Fruit fly (Drosophila melanogaster): ENCODE measurements around the gene eIF3g1.
A peak's percentile ranks its signal among the peaks of the same experiment; 100 is the strongest.

Gene eIF3g1

dm6 chrX:2593753-2594096 lies 16.4 kb downstream of the eIF3g1 start (continued):
- TF ChIP-seq CG17829 (tag; optimal IDR thresholded peaks at IDR 0.05) = peak; percentile 82
- TF ChIP-seq CG10321 (GFP tag; IDR thresholded peaks at IDR 0.05) = peak; percentile 66
- peak; percentile 76 for TF ChIP-seq Bteb2 (GFP tag; optimal IDR thresholded peaks at IDR 0.05)
- peak; percentile 89 for TF ChIP-seq CG32767 (GFP tag; IDR thresholded peaks at IDR 0.05)
- peak; percentile 82 for TF ChIP-seq Abd-B (GFP tag; optimal IDR thresholded peaks at IDR 0.05)
- TF ChIP-seq nerfin-1 (tag; optimal IDR thresholded peaks at IDR 0.05) = peak; percentile 66
- TF ChIP-seq vvl (GFP tag; IDR thresholded peaks at IDR 0.05) = peak; percentile 97
- peak; percentile 91 for TF ChIP-seq Six4 (GFP tag; optimal IDR thresholded peaks at IDR 0.05)
- TF ChIP-seq Mes4 (GFP tag; optimal IDR thresholded peaks at IDR 0.05) = peak; percentile 64
- TF ChIP-seq eyg (GFP tag; optimal IDR thresholded peaks at IDR 0.05) = peak; percentile 79
- TF ChIP-seq Lhr (GFP tag; optimal IDR thresholded peaks at IDR 0.05) = no peak
- peak; percentile 97 for TF ChIP-seq row (GFP tag; IDR thresholded peaks at IDR 0.05)
- peak; percentile 87 for TF ChIP-seq CG18619 (GFP tag; optimal IDR thresholded peaks at IDR 0.05)
- TF ChIP-seq corto (GFP tag; optimal IDR thresholded peaks at IDR 0.05) = peak; percentile 90
- peak; percentile 93 for TF ChIP-seq zfh2 (GFP tag; optimal IDR thresholded peaks at IDR 0.05)
- no peak for TF ChIP-seq ato (GFP tag; IDR thresholded peaks at IDR 0.05; ENCODE audit: partially characterized antibody)
- peak; percentile 73 for TF ChIP-seq CG10147 (GFP tag; optimal IDR thresholded peaks at IDR 0.05)
- peak; percentile 71 for TF ChIP-seq CG18011 (GFP tag; optimal IDR thresholded peaks at IDR 0.05)
- TF ChIP-seq salm (tag; optimal IDR thresholded peaks at IDR 0.05) = peak; percentile 65
- peak; percentile 97 for TF ChIP-seq mam (GFP tag; optimal IDR thresholded peaks at IDR 0.05)
- peak; percentile 74 for TF ChIP-seq Doc2 (GFP tag; IDR thresholded peaks at IDR 0.05)
- TF ChIP-seq C15 (GFP tag; IDR thresholded peaks at IDR 0.05) = peak; percentile 67; the same call in 1 of the 3 replicates
- no peak for TF ChIP-seq sna (GFP tag; IDR thresholded peaks at IDR 0.05; ENCODE audit: partially characterized antibody)
- TF ChIP-seq dmrt11E (tag; optimal IDR thresholded peaks at IDR 0.05) = peak; percentile 51
- TF ChIP-seq CG3838 (GFP tag; optimal IDR thresholded peaks at IDR 0.05) = peak; percentile 59
- TF ChIP-seq HmgZ (tag; optimal IDR thresholded peaks at IDR 0.05) = peak; percentile 95
- peak; percentile 64 for TF ChIP-seq kah (GFP tag; optimal IDR thresholded peaks at IDR 0.05)
- peak; percentile 56 for TF ChIP-seq fd64A (GFP tag; optimal IDR thresholded peaks at IDR 0.05)
- peak; percentile 86 for TF ChIP-seq tx (GFP tag; optimal IDR thresholded peaks at IDR 0.05)
- TF ChIP-seq Sry-δ (GFP tag; optimal IDR thresholded peaks at IDR 0.05) = peak; percentile 61
- TF ChIP-seq CG12942 (GFP tag; optimal IDR thresholded peaks at IDR 0.05) = peak; percentile 88
- peak; percentile 95 for TF ChIP-seq ttk (GFP tag; IDR thresholded peaks at IDR 0.05)
- no peak for TF ChIP-seq CG17568 (GFP tag; optimal IDR thresholded peaks at IDR 0.05)
- peak; percentile 93 for TF ChIP-seq BtbVII (GFP tag; optimal IDR thresholded peaks at IDR 0.05)
- peak; percentile 64; the same call in 1 of the 2 replicates for TF ChIP-seq ham (GFP tag; IDR thresholded peaks at IDR 0.05)
- TF ChIP-seq maf-S (GFP tag; optimal IDR thresholded peaks at IDR 0.05) = peak; percentile 88
- TF ChIP-seq CG18262 (tag; optimal IDR thresholded peaks at IDR 0.05) = peak; percentile 75
- no peak for TF ChIP-seq CG8478 (optimal IDR thresholded peaks at IDR 0.05)
- TF ChIP-seq CG1529 (GFP tag; optimal IDR thresholded peaks at IDR 0.05) = peak; percentile 58
- TF ChIP-seq CG1647 (GFP tag; optimal IDR thresholded peaks at IDR 0.05) = peak; percentile 86
- peak; percentile 87 for TF ChIP-seq gem (tag; optimal IDR thresholded peaks at IDR 0.05)
- TF ChIP-seq Bdp1 (GFP tag; optimal IDR thresholded peaks at IDR 0.05) = peak; percentile 73
- TF ChIP-seq CG31441 (GFP tag; IDR thresholded peaks at IDR 0.05) = peak; percentile 84; the same call in 1 of the 2 replicates
- TF ChIP-seq CG14710 (tag; optimal IDR thresholded peaks at IDR 0.05) = peak; percentile 57
- TF ChIP-seq Trl (optimal IDR thresholded peaks at IDR 0.05) = no peak
- TF ChIP-seq Trl (GFP tag; optimal IDR thresholded peaks at IDR 0.05) = peak; percentile 91
- peak; percentile 62 for TF ChIP-seq CG2875 (GFP tag; optimal IDR thresholded peaks at IDR 0.05)
- TF ChIP-seq CG42726 (GFP tag; IDR thresholded peaks at IDR 0.05; ENCODE audit: partially characterized antibody) = no peak
- peak; percentile 91 for TF ChIP-seq CG11504 (tag; optimal IDR thresholded peaks at IDR 0.05)
- peak; percentile 36 for TF ChIP-seq ac (GFP tag; optimal IDR thresholded peaks at IDR 0.05)
- TF ChIP-seq Dip2 (GFP tag; IDR thresholded peaks at IDR 0.05) = peak; percentile 41; the same call in 1 of the 2 replicates
- TF ChIP-seq CG7745 (tag; optimal IDR thresholded peaks at IDR 0.05) = no peak
